Worm (Caenorhabditis elegans) whole organism, L2 larva: ENCODE results near the gene zyg-9.

ENCODE experiments used
- C34F6.9 ChIP-seq: fragments of 150-350 bp; optimal IDR thresholded peaks from 2 replicates; lab custom pipeline; 2014; ENCODE audit warnings: missing biosample characterization, missing genetic modification characterization
- F13H6.1 ChIP-seq: sonication (generic microtip); optimal IDR thresholded peaks from 2 replicates; lab custom pipeline; 2016; ENCODE audit warnings: missing genetic modification characterization, missing compliant biosample characterization
- egl-27 ChIP-seq: sonication (generic microtip); optimal IDR thresholded peaks from 3 replicates; lab custom pipeline; 2017; ENCODE audit warnings: missing biosample characterization, missing genetic modification reagents, missing genetic modification characterization
- elt-1 ChIP-seq: fragments of 150-350 bp; optimal IDR thresholded peaks from 2 replicates; lab custom pipeline; 2014; ENCODE audit warnings: missing biosample characterization, missing genetic modification characterization
- elt-3 ChIP-seq: sonication (generic microtip); optimal IDR thresholded peaks from 2 replicates; lab custom pipeline; 2017; ENCODE audit warnings: missing biosample characterization, missing genetic modification characterization
- fos-1 ChIP-seq: fragments of 150-350 bp; optimal IDR thresholded peaks from 2 replicates; lab custom pipeline; 2014; ENCODE audit warnings: missing biosample characterization, missing genetic modification characterization
- lin-39 ChIP-seq: fragments of 150-350 bp; optimal IDR thresholded peaks from 2 replicates; lab custom pipeline; 2014; ENCODE audit warnings: missing biosample characterization, missing genetic modification reagents, missing genetic modification characterization
- lsy-2 ChIP-seq, 2 experiments: fragments of 150-350 bp in 1 of 2; sonication (generic microtip) in 1 of 2; optimal IDR thresholded peaks; 2 replicates each; lab custom pipeline; 2014 to 2017; ENCODE audit warnings: missing biosample characterization in 2 of 2, missing genetic modification characterization in 2 of 2
- nhr-23 ChIP-seq: fragments of 150-350 bp; optimal IDR thresholded peaks from 2 replicates; lab custom pipeline; 2014; ENCODE audit warnings: missing biosample characterization, missing genetic modification reagents, missing genetic modification characterization
- nhr-77 ChIP-seq: fragments of 150-350 bp; optimal IDR thresholded peaks from 2 replicates; lab custom pipeline; 2014; ENCODE audit warnings: missing biosample characterization, missing genetic modification characterization
- unc-39 ChIP-seq: fragments of 150-350 bp; optimal IDR thresholded peaks from 2 replicates; lab custom pipeline; 2014; ENCODE audit warnings: missing biosample characterization, missing genetic modification characterization
- unc-55 ChIP-seq: fragments of 150-350 bp; sonication (generic microtip); optimal IDR thresholded peaks from 3 replicates; lab custom pipeline; 2014; ENCODE audit warnings: missing biosample characterization, missing genetic modification reagents, missing genetic modification characterization
- unc-62 ChIP-seq: fragments of 150-350 bp; optimal IDR thresholded peaks from 2 replicates; lab custom pipeline; 2014; ENCODE audit warnings: missing biosample characterization, missing genetic modification reagents, missing genetic modification characterization
- ztf-11 ChIP-seq: sonication (generic microtip); optimal IDR thresholded peaks from 2 replicates; lab custom pipeline; 2017; ENCODE audit warnings: missing biosample characterization, missing genetic modification characterization

ce11 chrII:8435005-8435404 is 22.6 kb upstream of the zyg-9 start, which contains the start of gene acp-4:
- TF ChIP-seq lin-39 (no peak), nhr-77 (no peak), unc-62 (no peak), unc-39 (tag; lab: Kevin White, UChicago) (no peak), nhr-23 (tag; lab: Kevin White, UChicago) (no peak), elt-1 (tag; lab: Kevin White, UChicago) (no peak), F13H6.1 (tag; lab: Kevin White, UChicago) (no peak), unc-55 (no peak), lsy-2 (tag; optimal IDR thresholded peaks at IDR 0.05; lab: Kevin White, UChicago) (no peak), fos-1 (tag; lab: Kevin White, UChicago) (no peak), C34F6.9 (no peak), elt-3 (tag; lab: Kevin White, UChicago) (no peak), egl-27 (tag; lab: Kevin White, UChicago) (no peak), ztf-11 (no peak)
